Fruit fly (Drosophila melanogaster): ENCODE measurements around the gene Cip4.

Gene Cip4

DNA sequence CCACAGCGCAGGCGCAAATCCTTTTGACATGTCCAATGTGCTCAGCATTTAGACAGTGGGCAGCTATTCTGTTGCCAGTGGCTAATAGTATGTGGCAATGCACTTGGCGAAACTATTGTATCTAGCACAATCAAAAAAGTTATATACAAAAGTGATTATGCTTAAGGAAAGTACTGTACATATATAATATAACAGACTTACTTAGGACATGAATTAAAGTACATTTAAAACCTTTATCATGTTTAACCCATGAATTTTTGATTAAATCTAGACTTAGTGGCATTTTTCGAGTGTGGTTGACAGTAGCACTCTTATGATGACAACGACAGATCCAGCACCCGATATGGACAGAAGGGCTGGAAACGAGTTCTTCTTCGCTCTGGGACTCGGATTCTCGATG lies 19.2 kb upstream of the Cip4 start:
- no peak for TF ChIP-seq lola (GFP tag; optimal IDR thresholded peaks at IDR 0.05)
- TF ChIP-seq dl (GFP tag; optimal IDR thresholded peaks at IDR 0.05; ENCODE audit: insufficient read depth in 1 of 2, partially characterized antibody in 2 of 2): no peak
- TF ChIP-seq pan (optimal IDR thresholded peaks at IDR 0.05): no peak
- TF ChIP-seq sage (GFP tag; optimal IDR thresholded peaks at IDR 0.05): no peak
- no peak for TF ChIP-seq sv (GFP tag; optimal IDR thresholded peaks at IDR 0.05)
- TF ChIP-seq dmrt93B (GFP tag; optimal IDR thresholded peaks at IDR 0.05): no peak
- TF ChIP-seq GATAd (GFP tag; optimal IDR thresholded peaks at IDR 0.05): no peak
- TF ChIP-seq fru (GFP tag; optimal IDR thresholded peaks at IDR 0.05): peak; percentile 47
- peak; percentile 23 for TF ChIP-seq Hnf4 (GFP tag; optimal IDR thresholded peaks at IDR 0.05)
- TF ChIP-seq dsf (GFP tag; optimal IDR thresholded peaks at IDR 0.05; ENCODE audit: borderline replicate concordance): no peak
- peak; percentile 29 for TF ChIP-seq HLH106 (tag; optimal IDR thresholded peaks at IDR 0.05)
- TF ChIP-seq tai (GFP tag; optimal IDR thresholded peaks at IDR 0.05): no peak
- TF ChIP-seq Hr78 (GFP tag; optimal IDR thresholded peaks at IDR 0.05): no peak
- TF ChIP-seq ey (GFP tag; optimal IDR thresholded peaks at IDR 0.05): peak; percentile 26
- TF ChIP-seq N (GFP tag; optimal IDR thresholded peaks at IDR 0.05): no peak
- no peak for TF ChIP-seq CG32264 (GFP tag; optimal IDR thresholded peaks at IDR 0.05)
- TF ChIP-seq jim (GFP tag; optimal IDR thresholded peaks at IDR 0.05): no peak
- TF ChIP-seq psq (GFP tag; optimal IDR thresholded peaks at IDR 0.05): no peak
- TF ChIP-seq h (GFP tag; optimal IDR thresholded peaks at IDR 0.05): peak; percentile 41
- no peak for TF ChIP-seq CG9705 (GFP tag; optimal IDR thresholded peaks at IDR 0.05)
- TF ChIP-seq Vsx2 (GFP tag; optimal IDR thresholded peaks at IDR 0.05; ENCODE audit: partially characterized antibody): no peak
- TF ChIP-seq Mio (GFP tag; optimal IDR thresholded peaks at IDR 0.05): no peak
- TF ChIP-seq Dfd (GFP tag; optimal IDR thresholded peaks at IDR 0.05): no peak
- no peak for TF ChIP-seq Jra (GFP tag; optimal IDR thresholded peaks at IDR 0.05)
- TF ChIP-seq rgr (GFP tag; optimal IDR thresholded peaks at IDR 0.05): peak; percentile 30
- TF ChIP-seq br (GFP tag; optimal IDR thresholded peaks at IDR 0.05): peak; percentile 33
- TF ChIP-seq woc (GFP tag; optimal IDR thresholded peaks at IDR 0.05): no peak
- no peak for TF ChIP-seq Myc (optimal IDR thresholded peaks at IDR 0.05)
- TF ChIP-seq usp (GFP tag; optimal IDR thresholded peaks at IDR 0.05): no peak
- TF ChIP-seq Hr83 (GFP tag; optimal IDR thresholded peaks at IDR 0.05; ENCODE audit: poor library complexity, severe bottlenecking): no peak
- TF ChIP-seq Sp1 (GFP tag; optimal IDR thresholded peaks at IDR 0.05): peak; percentile 9
- TF ChIP-seq OdsH (GFP tag; optimal IDR thresholded peaks at IDR 0.05): peak; percentile 31
- no peak for TF ChIP-seq brk (GFP tag; optimal IDR thresholded peaks at IDR 0.05)
- no peak for TF ChIP-seq CrebA (GFP tag; optimal IDR thresholded peaks at IDR 0.05; ENCODE audit: borderline replicate concordance)
- no peak for TF ChIP-seq Abd-B (GFP tag; optimal IDR thresholded peaks at IDR 0.05)
- peak in 1 of 2 experiments; percentile 48 for TF ChIP-seq foxo (GFP tag; optimal IDR thresholded peaks at IDR 0.05)
- TF ChIP-seq Rel (GFP tag; optimal IDR thresholded peaks at IDR 0.05): no peak
- TF ChIP-seq Rel (tag; optimal IDR thresholded peaks at IDR 0.05): no peak
- no peak for TF ChIP-seq Dif (GFP tag; optimal IDR thresholded peaks at IDR 0.05; ENCODE audit: partially characterized antibody)

- no peak for TF ChIP-seq HLH106 (tag; optimal IDR thresholded peaks at IDR 0.05)
- TF ChIP-seq fru (GFP tag; optimal IDR thresholded peaks at IDR 0.05): no peak
- no peak for TF ChIP-seq dl (GFP tag; optimal IDR thresholded peaks at IDR 0.05; ENCODE audit: insufficient read depth in 1 of 2, partially characterized antibody in 2 of 2)
- TF ChIP-seq h (GFP tag; optimal IDR thresholded peaks at IDR 0.05): no peak
- no peak for TF ChIP-seq Vsx2 (GFP tag; optimal IDR thresholded peaks at IDR 0.05; ENCODE audit: partially characterized antibody)
- TF ChIP-seq rgr (GFP tag; optimal IDR thresholded peaks at IDR 0.05): no peak
- no peak for TF ChIP-seq brk (GFP tag; optimal IDR thresholded peaks at IDR 0.05)
- TF ChIP-seq N (GFP tag; optimal IDR thresholded peaks at IDR 0.05): no peak
These were observed 18.7 kb upstream of the Cip4 start for dm6 chr3L:4382581-4382980.

dm6 chr3L:4381529-4381928 lies 17.6 kb upstream of the Cip4 start, which contains the start of gene CG32240:
Gene CG32240, minus strand, starts transcription at chr3L:4381629.
- TF ChIP-seq Sp1 (GFP tag; optimal IDR thresholded peaks at IDR 0.05) (no peak), lola (GFP tag; optimal IDR thresholded peaks at IDR 0.05) (no peak), woc (GFP tag; optimal IDR thresholded peaks at IDR 0.05) (no peak), GATAd (GFP tag; optimal IDR thresholded peaks at IDR 0.05) (no peak), pan (optimal IDR thresholded peaks at IDR 0.05) (no peak), Hnf4 (GFP tag; optimal IDR thresholded peaks at IDR 0.05) (no peak), h (GFP tag; optimal IDR thresholded peaks at IDR 0.05) (no peak), fru (GFP tag; optimal IDR thresholded peaks at IDR 0.05) (no peak), brk (GFP tag; optimal IDR thresholded peaks at IDR 0.05) (no peak), Hr78 (GFP tag; optimal IDR thresholded peaks at IDR 0.05) (no peak), Myc (optimal IDR thresholded peaks at IDR 0.05) (no peak), dmrt93B (GFP tag; optimal IDR thresholded peaks at IDR 0.05) (no peak), Abd-B (GFP tag; optimal IDR thresholded peaks at IDR 0.05) (no peak), foxo (GFP tag; optimal IDR thresholded peaks at IDR 0.05) (no peak), N (GFP tag; optimal IDR thresholded peaks at IDR 0.05) (no peak), dsf (GFP tag; optimal IDR thresholded peaks at IDR 0.05; ENCODE audit: borderline replicate concordance) (no peak), rgr (GFP tag; optimal IDR thresholded peaks at IDR 0.05) (no peak)

All from whole organism, wandering third instar larva.